Fruit fly (Drosophila melanogaster): ENCODE measurements around the gene Sod1.

The Sod1 gene

DNA sequence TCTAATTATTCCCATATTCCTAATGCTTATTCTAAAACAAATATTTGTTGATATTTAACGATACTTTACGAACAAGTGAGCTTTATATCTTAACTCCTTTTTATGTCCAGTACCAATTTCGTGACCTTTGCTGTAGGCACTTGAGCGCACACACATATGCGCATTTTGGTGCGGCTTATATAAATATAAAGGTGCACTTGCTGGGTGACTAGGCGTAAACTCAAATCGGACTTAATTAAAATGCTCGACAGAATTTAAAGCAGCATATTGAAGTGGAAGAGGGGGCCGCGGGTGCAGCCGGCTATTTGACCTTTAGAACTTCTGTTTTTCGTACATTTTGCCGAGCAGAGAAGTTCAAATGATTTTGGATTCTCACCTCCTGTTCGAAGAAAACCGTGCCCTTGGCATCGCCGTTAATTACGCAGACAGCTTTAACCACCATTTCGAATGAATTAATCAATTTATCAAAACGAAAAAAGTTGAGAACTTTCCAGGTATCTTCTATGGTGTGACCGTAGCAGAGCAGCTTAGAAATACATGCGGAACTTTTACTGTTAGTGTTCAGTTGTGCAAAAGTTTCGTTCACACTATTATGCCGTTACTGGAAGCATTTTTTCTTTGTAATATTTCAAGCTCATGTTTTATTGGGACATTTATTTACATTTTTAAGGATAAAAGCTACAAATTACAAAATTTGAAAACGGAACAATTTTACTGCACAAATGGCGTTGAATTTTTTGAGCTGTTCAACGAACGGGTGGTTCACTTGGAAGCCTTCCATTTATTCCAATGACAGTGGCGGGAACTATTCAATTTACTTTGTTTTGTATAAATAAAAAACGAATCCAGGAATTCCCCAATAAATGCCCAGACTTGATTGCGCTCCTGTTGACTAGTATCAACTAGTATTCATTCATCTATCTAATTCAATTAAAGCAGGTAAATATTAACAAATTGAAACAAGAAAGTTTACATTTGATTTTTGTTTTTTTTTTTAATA lies at the start of gene Sod1:
Gene Sod1 (minus strand): TSS at position 543 of the 1,000 bp plus-strand sequence.
- peak; percentile 78 for TF ChIP-seq EcR (GFP tag; optimal IDR thresholded peaks at IDR 0.05)
- TF ChIP-seq CG17806 (tag; optimal IDR thresholded peaks at IDR 0.05) = no peak
- TF ChIP-seq CG4496 (GFP tag; IDR thresholded peaks at IDR 0.05) = peak; percentile 62; the same call in 1 of the 3 replicates
- TF ChIP-seq CG14655 (GFP tag; optimal IDR thresholded peaks at IDR 0.05) = no peak
- no peak for TF ChIP-seq D1 (tag; optimal IDR thresholded peaks at IDR 0.05)
- peak; percentile 76 for TF ChIP-seq gl (tag; optimal IDR thresholded peaks at IDR 0.05)
- no peak for TF ChIP-seq CG32121 (GFP tag; IDR thresholded peaks at IDR 0.05)
- no peak for TF ChIP-seq CG10348 (GFP tag; IDR thresholded peaks at IDR 0.05)
- peak; percentile 53 for TF ChIP-seq CG34367 (tag; optimal IDR thresholded peaks at IDR 0.05)
- no peak for TF ChIP-seq fd96Ca (GFP tag; IDR thresholded peaks at IDR 0.05)
- TF ChIP-seq Ets98B (GFP tag; IDR thresholded peaks at IDR 0.05) = peak; percentile 58; the same call in 1 of the 2 replicates
- no peak for TF ChIP-seq CG9948 (tag; optimal IDR thresholded peaks at IDR 0.05)
- peak; percentile 41 for TF ChIP-seq CG15710 (tag; optimal IDR thresholded peaks at IDR 0.05)
- TF ChIP-seq Pif1B (GFP tag; optimal IDR thresholded peaks at IDR 0.05) = peak; percentile 51
- TF ChIP-seq CG8159 (tag; optimal IDR thresholded peaks at IDR 0.05) = peak; percentile 41
- no peak for TF ChIP-seq rn (GFP tag; IDR thresholded peaks at IDR 0.05)
- TF ChIP-seq Snoo (tag; optimal IDR thresholded peaks at IDR 0.05) = peak; percentile 65
- TF ChIP-seq CG8301 (tag; optimal IDR thresholded peaks at IDR 0.05) = peak; percentile 46
- TF ChIP-seq CG12605 (GFP tag; IDR thresholded peaks at IDR 0.05) = peak; percentile 63
- peak; percentile 74 for TF ChIP-seq Pif1A (GFP tag; optimal IDR thresholded peaks at IDR 0.05)
- no peak for TF ChIP-seq CG13204 (GFP tag; optimal IDR thresholded peaks at IDR 0.05)

DNA sequence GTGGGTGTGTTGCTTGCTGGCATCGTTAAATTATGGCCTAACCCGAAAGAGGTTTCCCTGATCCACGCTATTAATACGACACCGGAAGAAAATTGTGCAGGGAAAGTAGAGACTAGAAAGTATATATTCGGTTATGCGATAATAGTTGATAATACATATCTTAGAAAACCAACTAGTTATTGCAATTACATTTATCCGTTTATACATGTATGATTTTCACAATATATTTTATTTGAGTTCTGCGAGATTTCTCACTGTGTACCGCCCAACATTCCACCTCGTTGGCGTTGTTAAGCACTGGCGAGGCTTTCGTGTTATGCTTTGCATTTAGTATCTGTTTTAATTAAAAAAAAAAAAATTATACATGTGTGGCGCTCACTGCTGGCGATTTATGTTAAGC lies 41.8 kb upstream of the Sod1 start:
- peak; percentile 77 for TF ChIP-seq CG4496 (GFP tag; IDR thresholded peaks at IDR 0.05)
- peak; percentile 51; the same call in 1 of the 2 replicates for TF ChIP-seq rn (GFP tag; IDR thresholded peaks at IDR 0.05)
- TF ChIP-seq D1 (tag; optimal IDR thresholded peaks at IDR 0.05) = no peak
- no peak for TF ChIP-seq CG9948 (tag; optimal IDR thresholded peaks at IDR 0.05)
- TF ChIP-seq CG15710 (tag; optimal IDR thresholded peaks at IDR 0.05) = peak; percentile 19
- no peak for TF ChIP-seq CG34367 (tag; optimal IDR thresholded peaks at IDR 0.05)
- TF ChIP-seq Snoo (tag; optimal IDR thresholded peaks at IDR 0.05) = peak; percentile 23
- peak; percentile 46 for TF ChIP-seq CG8301 (tag; optimal IDR thresholded peaks at IDR 0.05)
- TF ChIP-seq CG14655 (GFP tag; optimal IDR thresholded peaks at IDR 0.05) = peak; percentile 58
- TF ChIP-seq Ets98B (GFP tag; IDR thresholded peaks at IDR 0.05) = peak; percentile 77
- TF ChIP-seq CG13204 (GFP tag; optimal IDR thresholded peaks at IDR 0.05) = no peak
- peak; percentile 8; the same call in 1 of the 2 replicates for TF ChIP-seq CG12605 (GFP tag; IDR thresholded peaks at IDR 0.05)
- peak; percentile 44 for TF ChIP-seq Pif1B (GFP tag; optimal IDR thresholded peaks at IDR 0.05)
- TF ChIP-seq fd96Ca (GFP tag; IDR thresholded peaks at IDR 0.05) = peak; percentile 68
- peak; percentile 74 for TF ChIP-seq CG32121 (GFP tag; IDR thresholded peaks at IDR 0.05)
- no peak for TF ChIP-seq CG17806 (tag; optimal IDR thresholded peaks at IDR 0.05)
- no peak for TF ChIP-seq EcR (GFP tag; optimal IDR thresholded peaks at IDR 0.05)
- peak; percentile 54 for TF ChIP-seq Pif1A (GFP tag; optimal IDR thresholded peaks at IDR 0.05)
- peak; percentile 15; the same call in 1 of the 2 replicates for TF ChIP-seq CG10348 (GFP tag; IDR thresholded peaks at IDR 0.05)

DNA sequence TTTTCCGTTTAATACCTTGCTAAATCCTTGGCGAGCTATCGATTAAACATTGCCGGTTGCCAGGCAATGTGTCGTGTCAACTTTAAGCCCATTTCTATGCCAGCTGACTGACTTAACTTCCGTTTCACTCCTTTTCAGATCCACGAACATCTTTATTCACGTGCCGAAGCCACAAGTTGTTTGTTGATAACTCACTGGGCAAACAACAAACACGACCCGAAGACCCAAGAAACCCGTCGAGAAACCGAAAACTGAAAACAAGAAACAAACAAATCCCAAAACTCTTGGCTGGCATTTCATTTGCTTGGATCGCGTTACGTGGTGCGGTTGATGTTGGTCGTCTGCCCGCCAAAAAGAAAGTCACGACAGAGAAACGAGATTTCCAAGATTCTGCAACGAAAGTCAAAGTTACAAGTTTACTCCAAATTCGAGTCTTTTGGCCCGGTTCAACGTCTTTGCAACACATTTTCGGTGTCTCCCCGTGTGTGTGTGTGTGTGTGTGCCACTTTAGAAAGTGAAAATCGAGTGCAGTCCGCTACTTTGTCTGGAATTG lies 37.3 kb upstream of the Sod1 start, which contains the start of gene CG6216:
Gene CG6216 (minus strand): TSS at position 51 of the 553 bp plus-strand sequence.
- TF ChIP-seq CG4496 (GFP tag; IDR thresholded peaks at IDR 0.05) (no peak), Snoo (tag; optimal IDR thresholded peaks at IDR 0.05) (peak; percentile 77)

DNA sequence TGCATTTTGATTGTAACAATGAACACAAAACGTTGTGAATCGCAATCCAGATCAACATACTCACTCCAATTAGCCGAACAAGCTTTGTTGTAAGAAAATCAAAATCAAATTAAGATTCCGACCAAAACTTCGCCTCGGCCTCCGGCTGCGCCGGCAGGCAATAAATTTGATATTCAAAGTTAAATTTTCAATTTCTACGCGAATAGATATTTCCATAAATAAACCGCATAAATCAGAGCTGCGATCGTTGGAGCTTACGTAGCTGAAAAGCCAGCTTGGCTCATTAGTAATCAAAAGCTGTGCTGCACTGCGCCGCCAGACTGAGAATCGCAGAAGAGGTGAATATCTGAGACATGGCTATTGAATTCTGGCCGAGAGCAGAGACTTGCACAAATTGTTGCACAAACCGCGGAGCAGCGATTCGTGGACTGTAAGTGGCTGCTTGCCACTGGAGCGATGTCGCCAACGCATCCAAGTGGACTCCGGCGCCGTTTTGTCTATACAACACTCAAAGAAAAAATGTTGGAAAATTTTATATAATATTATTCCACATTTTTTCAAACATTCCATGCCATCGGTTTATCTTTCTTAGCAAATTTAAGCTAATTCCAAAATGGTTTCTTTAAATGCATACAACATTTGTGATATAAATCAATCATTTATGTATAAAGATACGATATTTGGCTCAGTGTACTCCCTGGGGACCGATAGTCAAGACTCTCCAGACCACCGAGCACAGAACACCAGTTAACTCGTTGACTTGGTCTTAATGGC lies 35.1 kb upstream of the Sod1 start:
- TF ChIP-seq fd96Ca (GFP tag; IDR thresholded peaks at IDR 0.05) (peak; percentile 61; the same call in 1 of the 3 replicates), Snoo (tag; optimal IDR thresholded peaks at IDR 0.05) (no peak), Pif1B (GFP tag; optimal IDR thresholded peaks at IDR 0.05) (peak; percentile 64), CG12605 (GFP tag; IDR thresholded peaks at IDR 0.05) (peak; percentile 41), EcR (GFP tag; optimal IDR thresholded peaks at IDR 0.05) (peak; percentile 21), CG15710 (tag; optimal IDR thresholded peaks at IDR 0.05) (peak; percentile 81), CG10348 (GFP tag; IDR thresholded peaks at IDR 0.05) (no peak), Pif1A (GFP tag; optimal IDR thresholded peaks at IDR 0.05) (peak; percentile 68), gl (tag; optimal IDR thresholded peaks at IDR 0.05) (peak; percentile 66), CG32121 (GFP tag; IDR thresholded peaks at IDR 0.05) (peak; percentile 54; the same call in 1 of the 2 replicates), CG8301 (tag; optimal IDR thresholded peaks at IDR 0.05) (peak; percentile 85), CG14655 (GFP tag; optimal IDR thresholded peaks at IDR 0.05) (peak; percentile 87), CG17806 (tag; optimal IDR thresholded peaks at IDR 0.05) (peak; percentile 88), CG13204 (GFP tag; optimal IDR thresholded peaks at IDR 0.05) (peak; percentile 59), CG34367 (tag; optimal IDR thresholded peaks at IDR 0.05) (peak; percentile 76), D1 (tag; optimal IDR thresholded peaks at IDR 0.05) (peak; percentile 65), CG4496 (GFP tag; IDR thresholded peaks at IDR 0.05) (peak; percentile 77), CG9948 (tag; optimal IDR thresholded peaks at IDR 0.05) (peak; percentile 87), rn (GFP tag; IDR thresholded peaks at IDR 0.05) (no peak; the same call in 1 of the 2 replicates), CG8159 (tag; optimal IDR thresholded peaks at IDR 0.05) (peak; percentile 88), Ets98B (GFP tag; IDR thresholded peaks at IDR 0.05) (peak; percentile 68)

Measured in whole organism, pupa.